Fruit fly (Drosophila melanogaster): Measurements from ENCODE around the gene CG18641.

- TF ChIP-seq HLH106 (tag; optimal IDR thresholded peaks at IDR 0.05), result peak; percentile 97
- no peak for TF ChIP-seq lola (GFP tag; optimal IDR thresholded peaks at IDR 0.05)
These were observed 51.4 kb downstream of the CG18641 start for dm6 chr2L:2363626-2364147.

Data from whole organism, wandering third instar larva.